Worm (Caenorhabditis elegans) whole organism, L1 larva: ENCODE results near the gene cutl-5.
A peak's percentile ranks its signal among the peaks of the same experiment; 100 is the strongest.

ENCODE experiments used
- C04F5.9 ChIP-seq: sonication (generic microtip); optimal IDR thresholded peaks from 2 replicates; lab custom pipeline; 2016; ENCODE audit warnings: missing genetic modification characterization, missing compliant biosample characterization
- aha-1 ChIP-seq: fragments of 150-350 bp; optimal IDR thresholded peaks from 2 replicates; lab custom pipeline; 2014; ENCODE audit warnings: missing biosample characterization, missing genetic modification characterization
- alr-1 ChIP-seq: fragments of 200-800 bp; sonication (Bioruptor generic); optimal IDR thresholded peaks from 2 replicates; lab custom pipeline; 2018; ENCODE audit warnings: borderline replicate concordance, mild to moderate bottlenecking, missing genetic modification characterization, missing compliant biosample characterization
- aly-2 ChIP-seq: fragments of 150-350 bp; optimal IDR thresholded peaks from 2 replicates; lab custom pipeline; 2014; ENCODE audit warnings: missing biosample characterization, missing genetic modification characterization
- ceh-63 ChIP-seq: fragments of 200-800 bp; sonication (Bioruptor generic); optimal IDR thresholded peaks from 2 replicates; lab custom pipeline; 2018; ENCODE audit warnings: mild to moderate bottlenecking, missing genetic modification characterization, missing compliant biosample characterization
- ceh-8 ChIP-seq: fragments of 200-800 bp; sonication (Bioruptor generic); optimal IDR thresholded peaks from 2 replicates; lab custom pipeline; 2018; ENCODE audit warnings: mild to moderate bottlenecking, missing genetic modification characterization, moderate library complexity, missing compliant biosample characterization
- ceh-82 ChIP-seq, 3 experiments: fragments of 150-350 bp in 1 of 3; sonication (generic microtip) in 2 of 3; optimal IDR thresholded peaks; 2 replicates each; lab custom pipeline; 2014 to 2017; ENCODE audit warnings: missing biosample characterization in 3 of 3, missing genetic modification characterization in 3 of 3
- ceh-88 ChIP-seq: fragments of 200-800 bp; sonication (Bioruptor generic); IDR thresholded peaks from 2 replicates; pipeline ENCODE4 v1.3.6; 2022; ENCODE audit warnings: missing genetic modification characterization, missing compliant biosample characterization
- ceh-90 ChIP-seq: sonication (generic microtip); optimal IDR thresholded peaks from 2 replicates; lab custom pipeline; 2016; ENCODE audit warnings: missing genetic modification characterization, missing compliant biosample characterization
- dpl-1 ChIP-seq, 3 experiments: fragments of 150-350 bp in 2 of 3; sonication (generic microtip) in 1 of 3; optimal IDR thresholded peaks; 2 replicates each; lab custom pipeline; 2014 to 2017; ENCODE audit warnings: missing biosample characterization in 3 of 3, missing genetic modification characterization in 3 of 3, missing genetic modification reagents in 3 of 3
- dsc-1 ChIP-seq: sonication (generic microtip); optimal IDR thresholded peaks from 2 replicates; lab custom pipeline; 2016; ENCODE audit warnings: mild to moderate bottlenecking, missing genetic modification characterization, missing compliant biosample characterization
- efl-1 ChIP-seq, 4 experiments: fragments of 150-350 bp; optimal IDR thresholded peaks in 3 of 4; peaks in 1 of 4; 1 replicate in 1 of 4; 2 replicates in 3 of 4; lab custom pipeline; 2014; ENCODE audit warnings: missing biosample characterization in 2 of 4, missing genetic modification characterization in 2 of 4, missing genetic modification reagents in 2 of 4
- egl-13 ChIP-seq: sonication (generic microtip); optimal IDR thresholded peaks from 2 replicates; lab custom pipeline; 2016; ENCODE audit warnings: missing genotype, missing genetic modification reagents, missing genetic modification characterization, missing compliant biosample characterization
- egl-27 ChIP-seq, 2 experiments: fragments of 150-350 bp in 1 of 2; sonication (generic microtip); optimal IDR thresholded peaks; 3 replicates each; lab custom pipeline; 2017 to 2018; ENCODE audit warnings: missing biosample characterization in 2 of 2, missing genetic modification characterization in 2 of 2, missing genetic modification reagents in 2 of 2
- elt-2 ChIP-seq: sonication (generic microtip); optimal IDR thresholded peaks from 2 replicates; lab custom pipeline; 2016; ENCODE audit warnings: missing genetic modification characterization, mild to moderate bottlenecking, inconsistent platforms, missing compliant biosample characterization, missing genetic modification reagents
- fkh-10 ChIP-seq: sonication (generic microtip); optimal IDR thresholded peaks from 2 replicates; lab custom pipeline; 2017; ENCODE audit warnings: missing biosample characterization, missing genetic modification reagents, missing genetic modification characterization
- fkh-4 ChIP-seq: sonication (generic microtip); optimal IDR thresholded peaks from 2 replicates; lab custom pipeline; 2016; ENCODE audit warnings: missing compliant biosample characterization, missing genetic modification characterization, borderline replicate concordance
- fkh-8 ChIP-seq: sonication (generic microtip); optimal IDR thresholded peaks from 2 replicates; lab custom pipeline; 2016; ENCODE audit warnings: mild to moderate bottlenecking, missing genetic modification characterization, missing compliant biosample characterization
- fos-1 ChIP-seq: fragments of 150-350 bp; optimal IDR thresholded peaks from 2 replicates; lab custom pipeline; 2014; ENCODE audit warnings: missing biosample characterization, missing genetic modification characterization
- grh-1 ChIP-seq: fragments of 200-800 bp; sonication (Bioruptor generic); IDR thresholded peaks from 2 replicates; pipeline ENCODE4 v1.3.6; 2022; ENCODE audit warnings: missing genetic modification reagents, missing genetic modification characterization, missing compliant biosample characterization
- hlh-17 ChIP-seq: fragments of 200-800 bp; sonication (Bioruptor generic); optimal IDR thresholded peaks from 2 replicates; lab custom pipeline; 2018; ENCODE audit warnings: missing genetic modification characterization, mild to moderate bottlenecking, missing compliant biosample characterization, moderate library complexity, borderline replicate concordance
- hpl-2 ChIP-seq: fragments of 150-350 bp; optimal IDR thresholded peaks from 2 replicates; lab custom pipeline; 2014; ENCODE audit warnings: missing biosample characterization, missing genetic modification reagents, missing genetic modification characterization
- irx-1 ChIP-seq: sonication (generic microtip); optimal IDR thresholded peaks from 2 replicates; lab custom pipeline; 2016; ENCODE audit warnings: missing genetic modification characterization, missing compliant biosample characterization
- lin-13 ChIP-seq: fragments of 150-350 bp; optimal IDR thresholded peaks from 2 replicates; lab custom pipeline; 2014; ENCODE audit warnings: missing biosample characterization, missing genetic modification reagents, missing genetic modification characterization
- lin-14 ChIP-seq: fragments of 200-800 bp; sonication (Bioruptor generic); optimal IDR thresholded peaks from 2 replicates; lab custom pipeline; 2018; ENCODE audit warnings: mild to moderate bottlenecking, missing genetic modification characterization, moderate library complexity, missing compliant biosample characterization
- lin-15B ChIP-seq: fragments of 150-350 bp; sonication (generic microtip); optimal IDR thresholded peaks from 3 replicates; lab custom pipeline; 2014; ENCODE audit warnings: missing biosample characterization, missing genetic modification characterization
- lin-39 ChIP-seq: fragments of 150-350 bp; optimal IDR thresholded peaks from 2 replicates; lab custom pipeline; 2014; ENCODE audit warnings: missing biosample characterization, missing genetic modification reagents, missing genetic modification characterization
- lir-3 ChIP-seq: sonication (generic microtip); optimal IDR thresholded peaks from 2 replicates; lab custom pipeline; 2016; ENCODE audit warnings: mild to moderate bottlenecking, missing genetic modification characterization, moderate library complexity, missing compliant biosample characterization; ENCODE audit not compliant: poor library complexity
- mef-2 ChIP-seq: fragments of 150-350 bp; optimal IDR thresholded peaks from 2 replicates; lab custom pipeline; 2014; ENCODE audit warnings: missing biosample characterization, missing genetic modification characterization
- nhr-11 ChIP-seq: fragments of 150-350 bp; optimal IDR thresholded peaks from 2 replicates; lab custom pipeline; 2014; ENCODE audit warnings: missing biosample characterization, missing genetic modification characterization
- nhr-12 ChIP-seq: sonication (generic microtip); optimal IDR thresholded peaks from 2 replicates; lab custom pipeline; 2017; ENCODE audit warnings: missing biosample characterization, missing genetic modification characterization
- nhr-20 ChIP-seq: sonication (generic microtip); optimal IDR thresholded peaks from 2 replicates; lab custom pipeline; 2016; ENCODE audit warnings: mild to moderate bottlenecking, missing genetic modification characterization, missing compliant biosample characterization
- nhr-237 ChIP-seq: fragments of 150-350 bp; optimal IDR thresholded peaks from 2 replicates; lab custom pipeline; 2014; ENCODE audit warnings: missing biosample characterization, missing genetic modification characterization
- nhr-28 ChIP-seq: fragments of 150-350 bp; optimal IDR thresholded peaks from 2 replicates; lab custom pipeline; 2014; ENCODE audit warnings: missing biosample characterization, missing genetic modification characterization
- nhr-47 ChIP-seq: sonication (generic microtip); optimal IDR thresholded peaks from 2 replicates; lab custom pipeline; 2016; ENCODE audit warnings: mild to moderate bottlenecking, missing genetic modification characterization, moderate library complexity, missing compliant biosample characterization
- nhr-76 ChIP-seq: sonication (generic microtip); optimal IDR thresholded peaks from 2 replicates; lab custom pipeline; 2017; ENCODE audit warnings: missing biosample characterization, missing genetic modification characterization
- nhr-77 ChIP-seq: fragments of 150-350 bp; optimal IDR thresholded peaks from 2 replicates; lab custom pipeline; 2014; ENCODE audit warnings: missing biosample characterization, missing genetic modification characterization
- nhr-85 ChIP-seq: sonication (generic microtip); peaks from one replicate; lab custom pipeline; 2016; ENCODE audit warnings: missing genetic modification characterization, inconsistent platforms, missing compliant biosample characterization
- nhr-90 ChIP-seq: sonication (generic microtip); optimal IDR thresholded peaks from 2 replicates; lab custom pipeline; 2016; ENCODE audit warnings: mild to moderate bottlenecking, missing genetic modification characterization, missing compliant biosample characterization; ENCODE audit not compliant: poor library complexity
- pax-3 ChIP-seq: fragments of 200-800 bp; sonication (Bioruptor generic); optimal IDR thresholded peaks from 2 replicates; lab custom pipeline; 2018; ENCODE audit warnings: mild to moderate bottlenecking, missing genetic modification characterization, moderate library complexity, missing compliant biosample characterization
- pqm-1 ChIP-seq: sonication (generic microtip); optimal IDR thresholded peaks from 3 replicates; lab custom pipeline; 2017; ENCODE audit warnings: missing biosample characterization, missing genetic modification characterization
- rnt-1 ChIP-seq: sonication (generic microtip); optimal IDR thresholded peaks from 2 replicates; lab custom pipeline; 2016; ENCODE audit warnings: mild to moderate bottlenecking, missing genetic modification characterization, moderate library complexity, missing compliant biosample characterization
- snpc-4 ChIP-seq: fragments of 150-350 bp; optimal IDR thresholded peaks from 2 replicates; lab custom pipeline; 2014; ENCODE audit warnings: missing biosample characterization, missing genetic modification characterization
- snu-23 ChIP-seq: sonication (generic microtip); optimal IDR thresholded peaks from 2 replicates; lab custom pipeline; 2016; ENCODE audit warnings: missing genetic modification characterization, missing compliant biosample characterization
- sox-4 ChIP-seq: sonication (generic microtip); optimal IDR thresholded peaks from 2 replicates; lab custom pipeline; 2016; ENCODE audit warnings: missing genetic modification characterization, missing compliant biosample characterization
- sptf-1 ChIP-seq: fragments of 150-350 bp; optimal IDR thresholded peaks from 2 replicates; lab custom pipeline; 2014; ENCODE audit warnings: missing biosample characterization, missing genetic modification characterization
- swsn-7 ChIP-seq: sonication (generic microtip); optimal IDR thresholded peaks from 2 replicates; lab custom pipeline; 2016; ENCODE audit warnings: missing genetic modification characterization, missing compliant biosample characterization
- unc-30 ChIP-seq: sonication (generic microtip); optimal IDR thresholded peaks from 2 replicates; lab custom pipeline; 2017; ENCODE audit warnings: missing biosample characterization, missing genetic modification characterization
- ztf-11 ChIP-seq, 2 experiments: sonication (generic microtip); optimal IDR thresholded peaks; 2 replicates each; lab custom pipeline; 2016 to 2017; ENCODE audit warnings: missing genetic modification characterization in 2 of 2, missing biosample characterization in 1 of 2, missing compliant biosample characterization in 1 of 2
- ztf-4 ChIP-seq: fragments of 150-350 bp; optimal IDR thresholded peaks from 2 replicates; lab custom pipeline; 2014; ENCODE audit warnings: missing biosample characterization, missing genetic modification characterization

The cutl-5 gene

ce11 chrII:7151969-7152631 is 36.4 kb upstream of the cutl-5 start, which contains the start of gene fust-1 (continued):
- TF ChIP-seq alr-1 (tag; lab: Kevin White, UChicago) (no peak), hpl-2 (GFP tag; lab: Kevin White, UChicago) (peak; percentile 86), fkh-10 (peak; percentile 74), efl-1 (optimal IDR thresholded peaks at IDR 0.05; lab: Kevin White, UChicago) (peak; percentile 94 to 96), efl-1 (GFP tag; optimal IDR thresholded peaks at IDR 0.05 in 1 of 2; lab: Kevin White, UChicago) (peak; percentile 86 to 99), sox-4 (tag; lab: Kevin White, UChicago) (peak; percentile 93), nhr-85 (tag; lab: Kevin White, UChicago) (peak; percentile 99), nhr-237 (tag; lab: Kevin White, UChicago) (peak; percentile 79), egl-13 (tag; lab: Kevin White, UChicago) (peak; percentile 93), mef-2 (peak; percentile 75), egl-27 (tag; optimal IDR thresholded peaks at IDR 0.05; lab: Kevin White, UChicago) (peak in 1 of 2 experiments; percentile 24), nhr-76 (tag; lab: Kevin White, UChicago) (no peak), irx-1 (peak; percentile 95), nhr-12 (tag; lab: Kevin White, UChicago) (no peak), ceh-90 (peak; percentile 61), swsn-7 (tag; lab: Kevin White, UChicago) (peak; percentile 98), grh-1 (GFP tag; lab: Robert Waterston, UW) (peak; percentile 97), nhr-20 (tag; lab: Kevin White, UChicago) (peak; percentile 98), dpl-1 (GFP tag; optimal IDR thresholded peaks at IDR 0.05; lab: Kevin White, UChicago) (peak; percentile 86 to 91 (median 88)), fos-1 (peak; percentile 87), ztf-11 (tag; optimal IDR thresholded peaks at IDR 0.05; lab: Kevin White, UChicago) (peak in 1 of 2 experiments; percentile 86), sptf-1 (tag; lab: Kevin White, UChicago) (no peak), snu-23 (GFP tag; lab: Kevin White, UChicago) (peak; percentile 99), fkh-8 (tag; lab: Kevin White, UChicago) (peak; percentile 94), lin-14 (GFP tag; lab: Kevin White, UChicago) (peak; percentile 97), C04F5.9 (tag; lab: Kevin White, UChicago) (peak; percentile 93), nhr-77 (tag; lab: Kevin White, UChicago) (peak; percentile 95), unc-30 (no peak), lin-39 (tag; lab: Kevin White, UChicago) (peak; percentile 96), fkh-4 (peak; percentile 81), rnt-1 (peak; percentile 97), nhr-28 (tag; lab: Kevin White, UChicago) (peak; percentile 4), aly-2 (tag; lab: Kevin White, UChicago) (peak; percentile 94), pax-3 (tag; lab: Kevin White, UChicago) (peak; percentile 92), hlh-17 (GFP tag; lab: Kevin White, UChicago) (no peak), ztf-4 (tag; lab: Kevin White, UChicago) (peak; percentile 93), nhr-47 (peak; percentile 98), ceh-63 (peak; percentile 48), nhr-11 (tag; lab: Kevin White, UChicago) (peak; percentile 95), pqm-1 (tag; lab: Kevin White, UChicago) (no peak), lin-13 (GFP tag; lab: Kevin White, UChicago) (peak; percentile 94)
- TF ChIP-seq, all 84 proteins: peak for 71

ce11 chrII:7148099-7148498 is 32.4 kb upstream of the cutl-5 start, which contains the start of gene T07F8.1:
TSS of gene T07F8.1 (plus strand) at chrII:7148399.
- TF ChIP-seq nhr-20 (tag; lab: Kevin White, UChicago) = no peak
- no peak for TF ChIP-seq lin-15B (tag; lab: Kevin White, UChicago)
- no peak for TF ChIP-seq snpc-4 (tag; lab: Kevin White, UChicago)
- no peak for TF ChIP-seq nhr-12 (tag; lab: Kevin White, UChicago)
- TF ChIP-seq ceh-82 (tag; optimal IDR thresholded peaks at IDR 0.05; lab: Kevin White, UChicago) = no peak
- no peak for TF ChIP-seq swsn-7 (tag; lab: Kevin White, UChicago)
- no peak for TF ChIP-seq lir-3 (tag; lab: Kevin White, UChicago)
- TF ChIP-seq pax-3 (tag; lab: Kevin White, UChicago) = no peak
- TF ChIP-seq aha-1 = no peak
- TF ChIP-seq lin-39 (tag; lab: Kevin White, UChicago) = no peak
- no peak for TF ChIP-seq nhr-90
- TF ChIP-seq ceh-88 (GFP tag; lab: Robert Waterston, UW) = no peak
- no peak for TF ChIP-seq ceh-8 (GFP tag; lab: Kevin White, UChicago)
- TF ChIP-seq ceh-90 = no peak
- TF ChIP-seq dsc-1 (tag; lab: Kevin White, UChicago) = no peak
- no peak for TF ChIP-seq aly-2 (tag; lab: Kevin White, UChicago)
- no peak for TF ChIP-seq nhr-28 (tag; lab: Kevin White, UChicago)
- TF ChIP-seq elt-2 (tag; lab: Kevin White, UChicago) = no peak
